Worm (Caenorhabditis elegans) whole organism, L4 larva: Measurements from ENCODE around the gene Y46E12BL.2.

Source experiments
- D1046.2 ChIP-seq: fragments of 200-800 bp; sonication (Bioruptor generic); IDR thresholded peaks from 2 replicates; pipeline ENCODE4 v1.3.6; 2022; ENCODE audit warnings: missing genetic modification characterization, missing compliant biosample characterization
- F44E2.7 ChIP-seq: fragments of 200-800 bp; sonication (Bioruptor generic); IDR thresholded peaks from 2 replicates; pipeline ENCODE4 v2.1.2; 2022; ENCODE audit warnings: missing genetic modification characterization, missing compliant biosample characterization
- T20F7.1 ChIP-seq: fragments of 200-800 bp; sonication (Bioruptor generic); optimal IDR thresholded peaks from 2 replicates; lab custom pipeline; 2018; ENCODE audit warnings: mild to moderate bottlenecking, missing genetic modification characterization, missing compliant biosample characterization
- T26A8.4 ChIP-seq: fragments of 200-800 bp; sonication (Bioruptor generic); IDR thresholded peaks from 2 replicates; pipeline ENCODE4 v1.3.6; 2022; ENCODE audit warnings: missing genetic modification characterization, missing compliant biosample characterization
- Y105C5A.15 ChIP-seq: fragments of 200-800 bp; sonication (Bioruptor generic); IDR thresholded peaks from 2 replicates; pipeline ENCODE4 v1.3.6; 2022; ENCODE audit warnings: missing genetic modification characterization, missing compliant biosample characterization
- Y75B8A.6 ChIP-seq: fragments of 200-800 bp; sonication (Bioruptor generic); IDR thresholded peaks from 2 replicates; pipeline ENCODE4 v1.3.6; 2022; ENCODE audit warnings: missing genetic modification reagents, missing genetic modification characterization, missing compliant biosample characterization
- ZK546.5 ChIP-seq, 2 experiments: sonication (generic microtip); optimal IDR thresholded peaks; 2 replicates each; lab custom pipeline; 2017; ENCODE audit warnings: missing biosample characterization in 2 of 2, missing genetic modification characterization in 2 of 2
- aly-2 ChIP-seq: sonication (generic microtip); optimal IDR thresholded peaks from 2 replicates; lab custom pipeline; 2018; ENCODE audit warnings: missing biosample characterization, missing genetic modification characterization
- ama-1 ChIP-seq: fragments of 150-350 bp; optimal IDR thresholded peaks from 2 replicates; lab custom pipeline; 2014; ENCODE audit warnings: inconsistent platforms, mixed read lengths
- attf-4 ChIP-seq: sonication (generic microtip); optimal IDR thresholded peaks from 3 replicates; lab custom pipeline; 2017; ENCODE audit warnings: missing biosample characterization, missing genetic modification characterization
- ceh-20 ChIP-seq: fragments of 200-800 bp; sonication (Bioruptor generic); IDR thresholded peaks from 2 replicates; pipeline ENCODE4 v1.3.6; 2022; ENCODE audit warnings: missing genetic modification reagents, missing genetic modification characterization, missing compliant biosample characterization
- ceh-62 ChIP-seq: sonication (generic microtip); optimal IDR thresholded peaks from 2 replicates; lab custom pipeline; 2017; ENCODE audit warnings: missing biosample characterization, missing genetic modification characterization
- ceh-82 ChIP-seq: sonication (generic microtip); optimal IDR thresholded peaks from 2 replicates; lab custom pipeline; 2017; ENCODE audit warnings: missing biosample characterization, missing genetic modification characterization
- cey-2 ChIP-seq: sonication (generic microtip); optimal IDR thresholded peaks from 3 replicates; lab custom pipeline; 2017; ENCODE audit warnings: missing genetic modification characterization, mild to moderate bottlenecking, missing compliant biosample characterization, antibody characterized with exemption, borderline replicate concordance; ENCODE audit not compliant: insufficient read depth
- ctbp-1 ChIP-seq: fragments of 200-800 bp; sonication (Bioruptor generic); IDR thresholded peaks from 2 replicates; pipeline ENCODE4 v1.3.6; 2022; ENCODE audit warnings: missing genetic modification reagents, missing genetic modification characterization, missing compliant biosample characterization
- dmd-6 ChIP-seq: fragments of 200-800 bp; sonication (Bioruptor generic); IDR thresholded peaks from 2 replicates; pipeline ENCODE4 v1.3.6; 2022; ENCODE audit warnings: missing genetic modification reagents, missing genetic modification characterization, missing compliant biosample characterization
- dmd-9 ChIP-seq: fragments of 200-800 bp; sonication (Bioruptor generic); IDR thresholded peaks from 2 replicates; pipeline ENCODE4 v1.3.6; 2022; ENCODE audit warnings: missing genetic modification reagents, missing genetic modification characterization, missing compliant biosample characterization
- duxl-1 ChIP-seq: sonication (generic microtip); optimal IDR thresholded peaks from 2 replicates; lab custom pipeline; 2016; ENCODE audit warnings: mild to moderate bottlenecking, missing genetic modification characterization, moderate library complexity, missing compliant biosample characterization; ENCODE audit not compliant: poor library complexity
- egl-27 ChIP-seq: sonication (generic microtip); optimal IDR thresholded peaks from 3 replicates; lab custom pipeline; 2017; ENCODE audit warnings: missing biosample characterization, missing genetic modification reagents, missing genetic modification characterization
- hif-1 ChIP-seq, 2 experiments: sonication (generic microtip); optimal IDR thresholded peaks; 2 replicates each; lab custom pipeline; 2016 to 2017; ENCODE audit warnings: missing compliant biosample characterization in 2 of 2, missing genetic modification characterization in 2 of 2, missing genetic modification reagents in 2 of 2, missing genotype in 2 of 2, mild to moderate bottlenecking in 1 of 2
- hlh-11 ChIP-seq: fragments of 200-800 bp; sonication (Bioruptor generic); optimal IDR thresholded peaks from 2 replicates; lab custom pipeline; 2018; ENCODE audit warnings: mild to moderate bottlenecking, missing genetic modification characterization, missing compliant biosample characterization
- hlh-30 ChIP-seq: sonication (generic microtip); optimal IDR thresholded peaks from 2 replicates; lab custom pipeline; 2017; ENCODE audit warnings: antibody characterized with exemption, mild to moderate bottlenecking, missing genetic modification characterization, missing compliant biosample characterization; ENCODE audit not compliant: insufficient read depth
- lim-7 ChIP-seq: fragments of 200-800 bp; sonication (Bioruptor generic); IDR thresholded peaks from 2 replicates; pipeline ENCODE4 v1.3.6; 2022; ENCODE audit warnings: missing genetic modification characterization, missing compliant biosample characterization
- lin-1 ChIP-seq: fragments of 200-800 bp; sonication (Bioruptor generic); IDR thresholded peaks from 2 replicates; pipeline ENCODE4 v1.3.6; 2022; ENCODE audit warnings: missing genetic modification reagents, missing genetic modification characterization, missing compliant biosample characterization
- lin-13 ChIP-seq: fragments of 150-350 bp; optimal IDR thresholded peaks from 2 replicates; lab custom pipeline; 2014; ENCODE audit warnings: missing biosample characterization, missing genetic modification reagents, missing genetic modification characterization
- lin-38 ChIP-seq: fragments of 200-800 bp; sonication (Bioruptor generic); IDR thresholded peaks from 2 replicates; pipeline ENCODE4 v1.3.6; 2022; ENCODE audit warnings: missing genetic modification reagents, missing genetic modification characterization, missing compliant biosample characterization
- lin-39 ChIP-seq: fragments of 150-350 bp; optimal IDR thresholded peaks from 2 replicates; lab custom pipeline; 2014; ENCODE audit warnings: missing biosample characterization, missing genetic modification reagents, missing genetic modification characterization
- lir-3 ChIP-seq: sonication (generic microtip); optimal IDR thresholded peaks from 2 replicates; lab custom pipeline; 2016; ENCODE audit warnings: mild to moderate bottlenecking, missing genetic modification characterization, missing compliant biosample characterization
- madf-5 ChIP-seq, 2 experiments: fragments of 200-800 bp; sonication (Bioruptor generic); IDR thresholded peaks; 2 replicates each; pipeline ENCODE4 v1.3.6; 2022; ENCODE audit warnings: missing compliant biosample characterization in 2 of 2, missing genetic modification characterization in 2 of 2
- mdl-1 ChIP-seq, 2 experiments: fragments of 150-350 bp in 1 of 2; sonication (generic microtip) in 1 of 2; optimal IDR thresholded peaks; 2 replicates each; lab custom pipeline; 2014 to 2017; ENCODE audit warnings: missing biosample characterization in 2 of 2, missing genetic modification characterization in 2 of 2
- mdt-29 ChIP-seq: fragments of 200-800 bp; sonication (Bioruptor generic); IDR thresholded peaks from 2 replicates; pipeline ENCODE4 v1.3.6; 2022; ENCODE audit warnings: missing genetic modification reagents, missing genetic modification characterization, missing compliant biosample characterization
- mep-1 ChIP-seq: fragments of 150-350 bp; sonication (generic microtip); optimal IDR thresholded peaks from 3 replicates; lab custom pipeline; 2014; ENCODE audit warnings: missing biosample characterization, missing genetic modification characterization
- mes-2 ChIP-seq: sonication (generic microtip); optimal IDR thresholded peaks from 2 replicates; lab custom pipeline; 2016; ENCODE audit warnings: missing genotype, mild to moderate bottlenecking, missing genetic modification characterization, missing compliant biosample characterization; ENCODE audit not compliant: poor library complexity, severe bottlenecking
- nhr-10 ChIP-seq: fragments of 150-350 bp; optimal IDR thresholded peaks from 2 replicates; lab custom pipeline; 2014; ENCODE audit warnings: missing biosample characterization, missing genetic modification characterization
- nhr-11 ChIP-seq: fragments of 150-350 bp; optimal IDR thresholded peaks from 2 replicates; lab custom pipeline; 2014; ENCODE audit warnings: missing biosample characterization, missing genetic modification characterization
- nhr-111 ChIP-seq: fragments of 200-800 bp; sonication (Bioruptor generic); optimal IDR thresholded peaks from 2 replicates; lab custom pipeline; 2018; ENCODE audit warnings: mild to moderate bottlenecking, missing genetic modification characterization, missing compliant biosample characterization
- nhr-237 ChIP-seq: sonication (generic microtip); optimal IDR thresholded peaks from 2 replicates; lab custom pipeline; 2017; ENCODE audit warnings: missing biosample characterization, missing genetic modification characterization
- nhr-28 ChIP-seq: fragments of 150-350 bp; optimal IDR thresholded peaks from 2 replicates; lab custom pipeline; 2014; ENCODE audit warnings: missing biosample characterization, missing genetic modification characterization
- pqm-1 ChIP-seq: sonication (generic microtip); optimal IDR thresholded peaks from 2 replicates; lab custom pipeline; 2017; ENCODE audit warnings: missing biosample characterization, missing genetic modification characterization
- rbr-2 ChIP-seq: sonication (generic microtip); optimal IDR thresholded peaks from 2 replicates; lab custom pipeline; 2016; ENCODE audit warnings: missing genotype, missing genetic modification characterization, missing compliant biosample characterization
- saeg-2 ChIP-seq: fragments of 200-800 bp; sonication (Bioruptor generic); IDR thresholded peaks from 2 replicates; pipeline ENCODE4 v1.3.6; 2022; ENCODE audit warnings: missing genetic modification reagents, missing genetic modification characterization, missing compliant biosample characterization
- set-16 ChIP-seq: fragments of 200-800 bp; sonication (Bioruptor generic); IDR thresholded peaks from 2 replicates; pipeline ENCODE4 v1.3.6; 2022; ENCODE audit warnings: missing genetic modification reagents, missing genetic modification characterization, missing compliant biosample characterization
- snpc-1.2 ChIP-seq: fragments of 200-800 bp; sonication (Bioruptor generic); IDR thresholded peaks from 2 replicates; pipeline ENCODE4 v1.3.6; 2022; ENCODE audit warnings: missing genetic modification reagents, missing genetic modification characterization, missing compliant biosample characterization
- spr-3 ChIP-seq: fragments of 200-800 bp; sonication (Bioruptor generic); optimal IDR thresholded peaks from 2 replicates; lab custom pipeline; 2018; ENCODE audit warnings: mild to moderate bottlenecking, missing genetic modification characterization, missing compliant biosample characterization
- tag-97 ChIP-seq: fragments of 200-800 bp; sonication (Bioruptor generic); IDR thresholded peaks from 2 replicates; pipeline ENCODE4 v1.3.6; 2022; ENCODE audit warnings: missing genetic modification characterization, missing compliant biosample characterization
- unc-39 ChIP-seq: sonication (generic microtip); optimal IDR thresholded peaks from 2 replicates; lab custom pipeline; 2017; ENCODE audit warnings: missing biosample characterization, missing genetic modification characterization
- vab-7 ChIP-seq: fragments of 200-800 bp; sonication (Bioruptor generic); IDR thresholded peaks from 2 replicates; pipeline ENCODE4 v1.3.6; 2022; ENCODE audit warnings: missing genetic modification reagents, missing genetic modification characterization, missing compliant biosample characterization
- zfp-2 ChIP-seq: sonication (generic microtip); optimal IDR thresholded peaks from 2 replicates; lab custom pipeline; 2016; ENCODE audit warnings: mild to moderate bottlenecking, missing genetic modification characterization, missing compliant biosample characterization
- zfp-3 ChIP-seq: fragments of 200-800 bp; sonication (Bioruptor generic); conservative IDR thresholded peaks from 2 replicates; pipeline ENCODE4 v1.3.6; 2022; ENCODE audit warnings: missing genetic modification reagents, missing genetic modification characterization, missing compliant biosample characterization
- zip-2 ChIP-seq: fragments of 150-350 bp; optimal IDR thresholded peaks from 2 replicates; lab custom pipeline; 2014; ENCODE audit warnings: missing biosample characterization, missing genetic modification characterization
- ztf-7 ChIP-seq: fragments of 150-350 bp; optimal IDR thresholded peaks from 2 replicates; lab custom pipeline; 2014; ENCODE audit warnings: missing biosample characterization, missing genetic modification characterization

Gene Y46E12BL.2

DNA sequence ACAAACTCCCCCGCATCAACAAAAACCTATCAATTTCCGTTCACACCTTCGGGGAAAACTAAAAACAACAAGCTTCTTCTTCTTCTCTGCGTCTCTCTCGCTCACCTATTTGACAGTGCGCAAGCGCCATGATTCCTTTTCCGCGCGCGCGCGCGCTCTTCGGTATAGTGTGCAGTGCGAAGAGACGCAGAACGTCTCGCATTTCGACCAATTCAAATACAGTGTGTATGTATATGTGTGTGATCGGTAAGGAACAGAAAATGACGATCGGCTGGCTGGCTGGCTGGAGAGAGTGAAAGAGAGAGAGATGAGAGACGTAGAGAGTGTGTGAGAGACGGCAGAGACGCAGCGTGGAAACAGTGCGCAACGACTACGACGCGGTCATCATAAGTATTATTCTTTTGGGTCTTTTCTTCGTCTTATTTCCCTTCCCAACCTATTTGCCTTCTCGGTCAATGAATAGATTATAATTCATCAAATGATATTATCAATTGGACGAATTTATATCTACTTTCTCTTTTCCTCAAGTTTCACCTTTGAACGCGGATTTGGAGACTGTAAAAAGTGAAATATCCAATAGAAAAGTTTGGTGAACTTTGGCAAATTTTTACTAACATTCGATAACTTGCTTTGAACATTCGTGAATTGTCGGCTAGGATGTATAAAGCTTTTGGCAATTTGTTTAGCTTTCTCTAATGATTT lies 30.5 kb downstream of the Y46E12BL.2 start:
- TF ChIP-seq mdl-1 (tag; optimal IDR thresholded peaks at IDR 0.05; lab: Kevin White, UChicago): peak; percentile 65 to 86
- no peak for TF ChIP-seq lir-3
- no peak for TF ChIP-seq D1046.2 (GFP tag; lab: Robert Waterston, UW)
- TF ChIP-seq ctbp-1 (GFP tag; lab: Robert Waterston, UW): no peak
- no peak for TF ChIP-seq spr-3 (GFP tag; lab: Kevin White, UChicago)
- TF ChIP-seq lin-38 (GFP tag; lab: Robert Waterston, UW): peak; percentile 54; the same call in 1 of the 2 replicates
- no peak for TF ChIP-seq tag-97 (GFP tag; lab: Robert Waterston, UW)
- peak; percentile 86 for TF ChIP-seq hlh-30 (tag; lab: Kevin White, UChicago)
- TF ChIP-seq zfp-2: no peak
- TF ChIP-seq unc-39 (tag; lab: Kevin White, UChicago): no peak
- TF ChIP-seq duxl-1 (tag; lab: Kevin White, UChicago): peak; percentile 53
- no peak for TF ChIP-seq nhr-111
- TF ChIP-seq hif-1 (tag; optimal IDR thresholded peaks at IDR 0.05; lab: Kevin White, UChicago): peak in 1 of 2 experiments; percentile 51
- no peak for TF ChIP-seq Y75B8A.6 (GFP tag; lab: Robert Waterston, UW)
- TF ChIP-seq rbr-2 (tag; lab: Kevin White, UChicago): peak; percentile 53
- TF ChIP-seq egl-27 (tag; lab: Kevin White, UChicago): no peak
- TF ChIP-seq vab-7 (GFP tag; lab: Robert Waterston, UW): no peak
- no peak for TF ChIP-seq mdt-29 (GFP tag; lab: Robert Waterston, UW)
- no peak for TF ChIP-seq lim-7 (GFP tag; lab: Robert Waterston, UW)
- peak; percentile 59; the same call in 1 of the 2 replicates for TF ChIP-seq T26A8.4 (GFP tag; lab: Robert Waterston, UW)
- TF ChIP-seq set-16: peak; percentile 64
- no peak for TF ChIP-seq dmd-9 (GFP tag; lab: Robert Waterston, UW)
- TF ChIP-seq saeg-2 (GFP tag; lab: Robert Waterston, UW): no peak
- TF ChIP-seq mes-2 (tag; lab: Kevin White, UChicago): peak; percentile 54
- TF ChIP-seq lin-39 (tag; lab: Kevin White, UChicago): no peak
- TF ChIP-seq hlh-11 (tag; lab: Kevin White, UChicago): peak; percentile 96
- TF ChIP-seq ZK546.5 (tag; optimal IDR thresholded peaks at IDR 0.05; lab: Kevin White, UChicago): no peak
- no peak for TF ChIP-seq Y105C5A.15
- TF ChIP-seq F44E2.7 (GFP tag; lab: Robert Waterston, UW): no peak
- no peak for TF ChIP-seq ceh-20 (GFP tag; lab: Robert Waterston, UW)
- no peak for TF ChIP-seq ama-1 (lab: Kevin White, UChicago)
- no peak for TF ChIP-seq attf-4
- TF ChIP-seq lin-13 (GFP tag; lab: Kevin White, UChicago): peak; percentile 57
- TF ChIP-seq nhr-28: peak; percentile 83
- TF ChIP-seq mep-1: peak; percentile 82
- no peak for TF ChIP-seq pqm-1 (tag; lab: Kevin White, UChicago)
- no peak for TF ChIP-seq ceh-62 (tag; lab: Kevin White, UChicago)
- TF ChIP-seq ceh-82 (tag; lab: Kevin White, UChicago): no peak
- TF ChIP-seq ztf-7: peak; percentile 41
- TF ChIP-seq nhr-237 (tag; lab: Kevin White, UChicago): no peak
- TF ChIP-seq nhr-11: no peak
- no peak; the same call in 1 of the 2 replicates for TF ChIP-seq lin-1
- TF ChIP-seq madf-5 (GFP tag; IDR thresholded peaks at IDR 0.05; lab: Robert Waterston, UW): no peak
- TF ChIP-seq cey-2 (tag; lab: Kevin White, UChicago): peak; percentile 45
- no peak for TF ChIP-seq aly-2 (tag; lab: Kevin White, UChicago)
- TF ChIP-seq T20F7.1 (GFP tag; lab: Kevin White, UChicago): no peak
- peak; percentile 76 for TF ChIP-seq dmd-6 (GFP tag; lab: Robert Waterston, UW)
- 0 out of 2 replicates have a peak, but pooled peaks have one; percentile 17 for TF ChIP-seq zfp-3
- TF ChIP-seq zip-2: no peak
- TF ChIP-seq snpc-1.2 (GFP tag; lab: Robert Waterston, UW): no peak
- TF ChIP-seq nhr-10 (tag; lab: Kevin White, UChicago): no peak
